Fruit fly (Drosophila melanogaster): ENCODE data around the gene CG6154.

Gene CG6154

dm6 chr3R:26238945-26239344 is 23.5 kb upstream of the CG6154 start (continued):
- TF ChIP-seq CG11247 (GFP tag; IDR thresholded peaks at IDR 0.05) (peak; percentile 79), ERR (GFP tag; optimal IDR thresholded peaks at IDR 0.05) (peak; percentile 4), Rx (GFP tag; IDR thresholded peaks at IDR 0.05) (peak; percentile 33; the same call in 1 of the 2 replicates), CG3726 (GFP tag; IDR thresholded peaks at IDR 0.05) (peak; percentile 55; the same call in 1 of the 3 replicates), slp2 (GFP tag; optimal IDR thresholded peaks at IDR 0.05) (no peak), CG34422 (GFP tag; IDR thresholded peaks at IDR 0.05) (no peak), CG12769 (tag; optimal IDR thresholded peaks at IDR 0.05) (peak; percentile 76), psq (GFP tag; optimal IDR thresholded peaks at IDR 0.05) (no peak), h (optimal IDR thresholded peaks at IDR 0.05) (no peak), phol (tag; optimal IDR thresholded peaks at IDR 0.05) (no peak), CG12391 (tag; optimal IDR thresholded peaks at IDR 0.05) (no peak), CG43689 (GFP tag; IDR thresholded peaks at IDR 0.05) (no peak), slou (GFP tag; optimal IDR thresholded peaks at IDR 0.05) (peak; percentile 12), BEAF-32 (GFP tag; optimal IDR thresholded peaks at IDR 0.05) (no peak), Hsf (GFP tag; optimal IDR thresholded peaks at IDR 0.05) (no peak), lov (optimal IDR thresholded peaks at IDR 0.05) (no peak), lov (GFP tag; IDR thresholded peaks at IDR 0.05) (no peak), HLH54F (GFP tag; optimal IDR thresholded peaks at IDR 0.05) (peak; percentile 14), insv (GFP tag; optimal IDR thresholded peaks at IDR 0.05) (no peak), wdn (GFP tag; IDR thresholded peaks at IDR 0.05) (0 out of 2 replicates have a peak, but pooled peaks have one; percentile 26), amos (GFP tag; IDR thresholded peaks at IDR 0.05; ENCODE audit: partially characterized antibody) (no peak), nau (GFP tag; optimal IDR thresholded peaks at IDR 0.05) (peak; percentile 68), bowl (GFP tag; IDR thresholded peaks at IDR 0.05) (no peak), CG9932 (GFP tag; IDR thresholded peaks at IDR 0.05) (peak; percentile 47), Ravus (GFP tag; IDR thresholded peaks at IDR 0.05) (no peak), toy (GFP tag; IDR thresholded peaks at IDR 0.05) (no peak), unpg (GFP tag; optimal IDR thresholded peaks at IDR 0.05) (peak; percentile 44), CG11696 (GFP tag; IDR thresholded peaks at IDR 0.05) (peak; percentile 13; the same call in 1 of the 2 replicates), CG2712 (tag; optimal IDR thresholded peaks at IDR 0.05) (no peak), lbe (GFP tag; optimal IDR thresholded peaks at IDR 0.05) (no peak), hkb (optimal IDR thresholded peaks at IDR 0.05) (no peak), hkb (GFP tag; IDR thresholded peaks at IDR 0.05) (peak; percentile 68), CG11504 (tag; optimal IDR thresholded peaks at IDR 0.05) (peak; percentile 57), Lpt (GFP tag; optimal IDR thresholded peaks at IDR 0.05) (no peak), Doc2 (GFP tag; IDR thresholded peaks at IDR 0.05) (no peak), CG17328 (GFP tag; IDR thresholded peaks at IDR 0.05) (0 out of 2 replicates have a peak, but pooled peaks have one; percentile 23), CG9437 (GFP tag; optimal IDR thresholded peaks at IDR 0.05) (no peak), CG6791 (GFP tag; IDR thresholded peaks at IDR 0.05; ENCODE audit: partially characterized antibody) (no peak), ato (GFP tag; IDR thresholded peaks at IDR 0.05; ENCODE audit: partially characterized antibody) (no peak), CG10959 (GFP tag; IDR thresholded peaks at IDR 0.05) (no peak), CG2120 (GFP tag; optimal IDR thresholded peaks at IDR 0.05) (peak; percentile 67), CG30403 (GFP tag; optimal IDR thresholded peaks at IDR 0.05) (no peak), pita (GFP tag; optimal IDR thresholded peaks at IDR 0.05) (no peak), esg (GFP tag; conservative IDR thresholded peaks at IDR 0.05) (no peak), D19A (tag; optimal IDR thresholded peaks at IDR 0.05) (no peak), Opbp (GFP tag; IDR thresholded peaks at IDR 0.05; ENCODE audit: partially characterized antibody) (no peak), fd96Cb (tag; optimal IDR thresholded peaks at IDR 0.05) (no peak), D19B (GFP tag; optimal IDR thresholded peaks at IDR 0.05) (peak; percentile 23), sug (tag; optimal IDR thresholded peaks at IDR 0.05) (peak; percentile 31)

Data from whole organism, embryonic.